Fruit fly (Drosophila melanogaster) Kc167 (cell line): ENCODE measurements around the gene HemK2.

Source experiments
- Myc ChIP-seq: fragments of >200 bp; optimal IDR thresholded peaks from 2 replicates; lab custom pipeline; 2017; ENCODE audit warnings: missing external identifiers
- Sin3A ChIP-seq: fragments of >200 bp; optimal IDR thresholded peaks from 2 replicates; lab custom pipeline; 2018; ENCODE audit warnings: missing external identifiers
- h ChIP-seq: fragments of >200 bp; optimal IDR thresholded peaks from 3 replicates; lab custom pipeline; 2018; ENCODE audit warnings: missing external identifiers
- insv ChIP-seq: fragments of >200 bp; optimal IDR thresholded peaks from 3 replicates; lab custom pipeline; 2018; ENCODE audit warnings: missing external identifiers
- psq ChIP-seq: fragments of >200 bp; optimal IDR thresholded peaks from 2 replicates; lab custom pipeline; 2017; ENCODE audit warnings: missing external identifiers
- ttk ChIP-seq: sonication (Bioruptor generic); optimal IDR thresholded peaks from 2 replicates; lab custom pipeline; 2017; ENCODE audit warnings: missing external identifiers

HemK2 gene

DNA sequence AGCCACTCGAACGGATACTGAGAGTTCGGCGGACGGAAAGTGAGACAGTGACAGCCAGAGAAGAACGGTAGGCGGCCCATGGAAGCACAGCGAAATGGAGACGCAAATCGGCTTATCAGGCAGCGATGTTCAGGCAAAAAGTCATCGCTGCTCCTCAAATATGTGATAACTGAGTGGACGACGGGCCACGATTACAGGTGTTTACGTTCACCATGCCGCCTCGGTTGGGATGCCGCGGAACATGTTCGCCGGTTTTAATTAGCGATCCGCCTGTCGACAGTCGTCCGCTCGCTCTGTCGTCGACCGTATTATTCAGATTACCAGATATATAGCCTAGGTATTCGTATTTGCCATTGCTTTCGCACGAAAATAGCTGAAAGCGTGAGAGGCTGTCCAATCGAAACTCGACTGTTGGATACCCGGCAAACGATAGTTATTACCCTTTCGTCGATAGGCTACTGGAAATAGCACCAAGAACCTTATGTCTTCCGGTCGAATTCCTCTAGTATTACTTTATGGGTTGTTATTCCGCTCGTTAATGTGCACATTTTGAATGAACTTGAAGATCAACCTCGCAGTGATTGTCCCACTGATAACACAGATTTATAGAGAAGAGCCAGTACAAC, 8.3 kb downstream of the HemK2 start:
- TF ChIP-seq Sin3A (lab: Kevin White, UChicago) (no peak), insv (lab: Kevin White, UChicago) (no peak), ttk (no peak), psq (no peak), h (lab: Kevin White, UChicago) (no peak), Myc (no peak)

DNA sequence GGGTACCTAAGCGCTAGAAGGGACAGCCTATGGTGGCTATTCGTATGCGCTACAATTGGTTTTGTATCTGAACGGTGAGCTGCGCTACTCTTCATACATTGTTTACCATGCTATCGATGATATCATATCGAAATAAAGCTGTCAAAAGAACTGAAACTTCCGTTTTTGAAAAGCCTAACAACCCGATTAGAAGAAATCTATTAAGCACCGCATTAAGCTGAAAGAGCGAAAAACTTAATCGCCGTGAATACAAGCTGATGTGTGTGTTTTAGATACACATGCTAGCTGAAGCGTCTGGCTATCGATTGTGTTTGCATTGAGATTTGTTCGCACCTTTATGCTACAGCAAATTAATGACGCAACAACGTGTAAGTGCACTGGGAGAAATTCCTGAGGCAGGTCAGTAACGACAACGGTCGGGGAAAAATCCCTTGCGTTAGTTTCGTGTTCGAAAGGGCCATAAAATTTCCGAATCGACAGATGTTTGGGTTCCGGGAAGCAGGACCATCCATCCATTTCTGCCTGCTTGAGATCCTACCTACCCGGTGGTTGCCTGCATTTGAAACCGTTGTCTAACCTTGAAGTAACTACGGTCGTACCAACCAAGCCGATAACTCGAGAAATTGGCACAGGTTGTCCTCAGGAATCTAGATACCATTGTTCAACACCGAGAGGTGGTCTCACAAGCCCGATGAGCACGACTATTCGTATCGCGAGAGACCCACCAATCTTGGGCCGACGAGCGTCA, 9.0 kb downstream of the HemK2 start:
- TF ChIP-seq Myc (no peak), ttk (no peak)

DNA sequence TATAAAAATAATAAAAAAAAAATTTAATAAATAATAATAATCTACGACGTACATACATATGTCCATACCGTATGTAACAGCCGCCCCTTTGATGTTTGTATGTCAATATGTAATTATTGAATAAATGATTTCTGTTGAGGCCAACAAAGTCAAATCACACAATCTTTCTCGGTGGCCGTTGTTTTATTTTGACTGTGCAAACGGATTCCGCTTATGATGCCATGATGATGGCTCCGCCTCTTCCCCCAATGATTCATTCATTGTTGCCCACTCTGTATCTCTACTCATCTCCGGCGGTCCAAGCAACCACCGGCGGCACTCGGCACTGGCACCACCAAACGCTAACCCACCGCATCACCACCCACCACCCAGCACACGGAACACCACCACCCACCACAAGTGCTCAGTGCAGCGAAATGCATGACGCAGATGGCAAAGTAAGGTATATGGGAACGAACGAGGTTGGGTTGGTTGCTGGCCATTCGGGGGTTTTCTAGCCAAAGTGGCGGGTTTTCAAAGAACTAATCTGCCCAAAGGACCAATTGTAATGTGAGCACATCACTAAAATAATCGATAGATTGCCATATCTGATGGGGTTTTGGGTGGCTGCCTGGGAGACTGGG, 10.2 kb downstream of the HemK2 start:
- TF ChIP-seq psq (no peak), ttk (peak; percentile 23)

DNA sequence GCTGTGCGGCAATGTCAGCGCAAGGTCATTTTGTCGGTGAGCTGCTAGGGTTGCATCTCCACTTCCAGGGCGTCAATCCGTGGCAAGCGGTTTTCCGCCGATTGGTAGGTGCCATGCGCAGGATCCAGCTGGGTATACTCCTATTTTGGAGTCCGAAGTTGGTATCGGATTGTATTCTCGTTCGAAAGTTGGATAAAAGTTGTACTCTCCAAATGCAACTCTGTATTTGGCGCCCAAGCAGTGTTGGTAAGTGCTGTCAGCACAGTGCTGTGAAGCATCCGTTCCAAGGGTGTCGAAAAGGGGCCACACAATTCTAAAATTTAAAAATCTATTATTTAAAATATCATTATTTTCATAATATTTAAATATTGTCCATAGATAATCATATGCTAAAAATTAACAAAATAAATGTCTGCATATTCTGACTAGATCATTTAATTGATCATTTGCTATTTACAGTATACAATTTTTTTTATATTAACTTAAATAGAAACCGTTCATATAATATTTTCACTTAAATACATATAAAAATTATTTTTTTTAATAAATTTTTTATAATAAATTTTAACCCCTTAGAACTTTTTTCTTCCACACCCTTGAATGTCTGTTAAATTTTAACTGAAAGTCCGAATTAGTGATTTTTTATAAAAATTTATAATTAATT, 10.9 kb downstream of the HemK2 start:
- TF ChIP-seq insv (lab: Kevin White, UChicago) (no peak), Sin3A (lab: Kevin White, UChicago) (no peak)

DNA sequence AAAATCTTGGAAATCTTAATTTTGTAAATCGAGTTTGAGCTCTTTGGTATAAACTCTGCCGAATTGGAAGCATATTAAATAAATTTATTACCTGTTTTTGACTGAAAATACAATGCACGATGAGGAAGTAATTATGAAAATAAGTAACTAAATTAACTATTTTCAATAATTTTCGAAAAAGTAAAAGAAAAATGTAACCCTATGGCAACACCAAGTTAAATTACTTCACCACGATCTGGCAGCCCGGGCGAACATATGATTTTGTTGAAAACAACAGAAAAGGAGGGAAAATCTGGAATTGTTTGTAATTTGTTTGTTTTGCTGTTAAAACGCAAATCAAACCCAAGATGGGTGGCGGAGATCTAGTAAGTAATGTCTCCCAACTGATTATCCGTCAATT, 14.6 kb downstream of the HemK2 start, which contains the start of the genes CG9961 and Cwc25:
Gene CG9961, minus strand, starts transcription at position 83 of the 400 bp plus-strand sequence.
Gene Cwc25, plus strand, starts transcription at position 247 of the 400 bp plus-strand sequence.
- TF ChIP-seq insv (lab: Kevin White, UChicago) (no peak), ttk (no peak), Myc (no peak), h (lab: Kevin White, UChicago) (no peak), psq (no peak), Sin3A (lab: Kevin White, UChicago) (no peak)

DNA sequence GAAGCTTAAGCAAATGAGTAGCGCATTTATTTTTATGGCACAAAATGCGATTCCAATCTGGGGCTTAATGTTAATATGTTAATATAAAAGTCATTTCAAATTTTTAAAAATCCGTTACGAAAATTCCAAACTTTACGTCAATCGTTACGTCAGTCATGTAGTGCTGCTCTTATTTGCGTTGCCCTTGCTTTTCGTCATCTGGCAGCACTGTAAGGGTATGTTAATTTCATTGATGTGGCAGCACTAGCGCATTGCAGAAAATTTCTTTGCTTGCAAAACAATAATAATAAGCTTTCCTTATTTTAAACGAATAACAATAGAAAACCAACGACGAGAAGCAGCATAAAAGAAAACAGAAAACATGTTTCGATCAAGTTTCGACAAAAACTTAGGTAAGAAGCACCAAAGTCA, 19.7 kb downstream of the HemK2 start, which contains the start of gene Hrs:
Gene Hrs, plus strand, starts transcription at position 167 of the 411 bp plus-strand sequence.
- no peak for TF ChIP-seq ttk
- TF ChIP-seq Sin3A (lab: Kevin White, UChicago) = no peak
- no peak for TF ChIP-seq h (lab: Kevin White, UChicago)
- TF ChIP-seq psq = no peak
- no peak for TF ChIP-seq insv (lab: Kevin White, UChicago)
- no peak for TF ChIP-seq Myc

DNA sequence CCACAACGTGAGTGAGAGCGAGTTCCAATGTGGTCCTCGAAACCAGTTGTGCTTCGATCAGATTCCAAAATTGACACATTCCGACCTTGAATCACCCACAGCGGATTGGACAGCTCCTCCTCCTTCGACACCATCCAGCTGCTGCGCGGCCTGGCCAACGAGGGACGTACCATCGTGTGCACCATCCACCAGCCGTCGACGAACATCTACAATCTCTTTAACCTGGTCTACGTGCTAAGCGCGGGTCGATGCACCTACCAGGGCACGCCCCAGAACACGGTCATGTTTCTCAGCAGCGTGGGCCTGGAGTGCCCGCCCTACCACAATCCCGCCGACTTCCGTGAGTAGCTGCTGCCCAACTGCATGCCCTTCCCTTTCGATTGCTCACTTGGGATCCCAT, 21.9 kb downstream of the HemK2 start:
- TF ChIP-seq ttk (no peak), Myc (no peak), psq (no peak), h (lab: Kevin White, UChicago) (no peak), Sin3A (lab: Kevin White, UChicago) (no peak), insv (lab: Kevin White, UChicago) (no peak)

DNA sequence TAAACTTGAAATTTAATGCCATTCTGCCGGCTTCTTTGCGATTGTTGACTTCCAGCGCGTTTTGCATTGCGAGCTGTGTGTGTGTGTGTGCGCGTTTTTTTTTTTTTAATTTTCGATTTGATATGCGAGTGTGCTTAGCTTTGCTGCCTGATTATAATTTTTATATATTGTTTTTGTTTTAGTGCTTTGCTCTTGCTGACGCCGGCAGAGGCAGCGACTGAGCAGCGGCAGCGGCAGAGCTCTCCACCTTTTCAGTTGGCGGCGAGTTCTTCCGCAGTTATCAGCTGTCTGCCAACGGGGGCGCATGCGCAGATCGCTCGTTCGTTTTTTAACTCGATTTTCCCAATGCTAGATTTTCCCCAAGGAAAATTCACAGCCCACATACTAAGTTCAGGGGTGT, 23.9 kb downstream of the HemK2 start:
- TF ChIP-seq psq (no peak), Sin3A (lab: Kevin White, UChicago) (no peak), insv (lab: Kevin White, UChicago) (no peak), Myc (no peak), ttk (no peak), h (lab: Kevin White, UChicago) (no peak)

DNA sequence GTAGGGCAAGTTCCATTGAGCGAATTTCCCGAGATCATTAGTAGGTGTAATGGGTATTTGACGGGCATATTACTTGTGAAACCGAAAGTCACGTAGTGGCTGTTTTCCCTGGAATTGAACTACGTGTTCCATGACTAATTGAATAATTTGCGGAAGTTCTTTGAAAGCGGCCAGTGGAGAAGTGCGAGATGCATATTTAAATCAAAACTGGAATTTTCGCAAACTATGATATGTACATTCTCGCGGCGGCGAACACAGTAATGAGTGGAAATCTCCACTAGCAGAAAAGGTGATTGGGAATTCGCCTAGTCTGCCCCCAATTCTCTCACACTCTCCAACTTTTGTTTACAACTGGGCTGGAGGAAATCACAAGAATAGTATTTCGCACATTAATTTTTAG, 24.5 kb downstream of the HemK2 start:
- TF ChIP-seq ttk = no peak
- TF ChIP-seq Myc = no peak
- TF ChIP-seq Sin3A (lab: Kevin White, UChicago) = no peak
- no peak for TF ChIP-seq h (lab: Kevin White, UChicago)
- TF ChIP-seq psq = no peak
- TF ChIP-seq insv (lab: Kevin White, UChicago) = no peak

DNA sequence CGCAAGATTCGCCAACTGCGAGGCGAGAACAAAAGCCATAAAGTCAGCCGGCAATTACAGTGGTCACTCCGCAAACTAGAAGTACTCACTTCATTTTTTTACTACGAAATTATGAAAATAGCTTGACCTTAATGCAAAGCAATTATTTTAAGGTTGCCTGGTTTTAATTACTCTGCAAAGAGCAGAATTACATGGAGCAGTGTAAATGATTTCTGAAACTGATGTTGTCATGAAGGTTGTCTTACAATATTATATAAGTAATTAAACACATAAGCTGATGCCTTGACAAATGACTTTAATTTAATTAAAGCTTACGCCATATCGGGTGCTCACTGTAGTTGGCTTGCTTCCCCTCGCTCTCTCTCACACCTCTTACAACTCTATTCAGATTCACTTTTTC, 25.3 kb downstream of the HemK2 start:
- no peak for TF ChIP-seq h (lab: Kevin White, UChicago)
- TF ChIP-seq Sin3A (lab: Kevin White, UChicago) = no peak
- TF ChIP-seq ttk = no peak
- TF ChIP-seq Myc = no peak
- no peak for TF ChIP-seq psq
- TF ChIP-seq insv (lab: Kevin White, UChicago) = no peak

DNA sequence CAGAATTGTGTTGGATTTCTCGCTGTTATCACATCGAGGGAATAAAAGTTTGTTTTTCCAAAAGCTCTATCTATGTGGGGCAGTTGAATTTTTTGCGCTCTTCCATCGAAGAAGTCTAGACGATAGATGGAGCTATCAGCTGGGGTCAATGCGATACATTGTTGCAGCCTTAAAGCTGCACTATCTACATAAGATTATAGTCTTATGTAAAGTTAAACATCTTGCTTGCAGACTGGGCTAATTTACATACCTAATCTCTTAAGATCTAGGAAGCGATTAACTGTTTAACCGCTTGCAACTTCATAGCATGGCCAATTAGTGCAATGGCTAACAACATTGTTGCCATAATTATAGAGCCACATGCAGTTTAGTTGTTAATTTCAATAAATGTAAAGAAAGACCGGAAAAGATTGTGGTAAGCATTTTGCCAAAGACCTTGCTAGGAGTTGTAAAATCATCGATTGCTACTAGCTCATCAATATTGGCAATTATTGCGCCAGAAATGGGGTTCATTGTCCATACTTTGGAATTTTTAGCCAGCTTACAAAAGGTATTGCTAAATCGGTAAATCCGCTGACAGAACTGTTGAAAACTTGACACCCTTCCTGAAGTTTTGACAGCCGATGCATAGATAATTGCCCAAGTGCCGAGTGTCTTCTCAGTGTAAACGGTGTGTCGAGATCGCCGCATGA, 27.2 kb downstream of the HemK2 start:
- TF ChIP-seq insv (lab: Kevin White, UChicago) (no peak), Sin3A (lab: Kevin White, UChicago) (no peak), Myc (no peak), h (lab: Kevin White, UChicago) (no peak), psq (no peak), ttk (no peak)
